Fruit fly (Drosophila melanogaster): ENCODE measurements around the gene RpS27A.

The RpS27A gene

DNA sequence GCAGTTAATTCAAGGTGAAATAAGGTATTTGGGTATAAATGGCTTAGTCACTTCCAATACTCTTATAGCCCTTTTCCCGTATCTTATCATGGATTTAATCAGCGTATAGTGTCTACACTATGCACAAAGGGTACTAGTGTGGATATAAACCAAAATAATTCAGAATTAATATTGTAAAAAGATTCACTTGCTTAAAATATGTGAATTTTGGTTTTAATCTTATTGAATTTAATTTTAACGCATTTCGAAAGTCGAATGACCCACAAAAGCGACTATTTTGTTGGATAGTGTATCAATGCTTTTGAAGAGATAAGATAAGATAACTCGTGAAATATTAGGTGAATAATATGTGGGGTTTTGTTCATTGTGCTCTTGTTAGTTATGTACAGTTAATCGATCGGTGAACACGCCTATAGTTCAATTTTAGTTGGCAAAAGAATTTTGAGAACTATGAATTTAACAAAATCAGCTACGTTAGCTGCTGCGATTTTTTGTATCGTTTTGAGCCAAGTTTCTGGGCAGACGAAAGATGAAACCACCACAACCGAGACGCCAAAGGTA lies 26.2 kb upstream of the RpS27A start, which contains the start of gene CG5096 (continued):
- peak; percentile 47 for TF ChIP-seq CG2202 (tag; optimal IDR thresholded peaks at IDR 0.05)
- TF ChIP-seq Blimp-1 (GFP tag; optimal IDR thresholded peaks at IDR 0.05), result peak; percentile 85
- TF ChIP-seq Awh (GFP tag; IDR thresholded peaks at IDR 0.05), result peak; percentile 89
- TF ChIP-seq CG10565 (GFP tag; optimal IDR thresholded peaks at IDR 0.05), result no peak
- TF ChIP-seq CG33213 (GFP tag; optimal IDR thresholded peaks at IDR 0.05), result peak; percentile 45
- peak; percentile 70 for TF ChIP-seq CG13775 (GFP tag; optimal IDR thresholded peaks at IDR 0.05)
- TF ChIP-seq CG14667 (GFP tag; IDR thresholded peaks at IDR 0.05), result no peak; the same call in 1 of the 2 replicates
- no peak for TF ChIP-seq pros (GFP tag; optimal IDR thresholded peaks at IDR 0.05)
- TF ChIP-seq TFAM (GFP tag; optimal IDR thresholded peaks at IDR 0.05), result no peak
- peak; percentile 67 for TF ChIP-seq CG14710 (tag; optimal IDR thresholded peaks at IDR 0.05)
- TF ChIP-seq nau (GFP tag; optimal IDR thresholded peaks at IDR 0.05), result peak; percentile 84
- peak; percentile 76; the same call in 1 of the 2 replicates for TF ChIP-seq cas (GFP tag; IDR thresholded peaks at IDR 0.05)
- TF ChIP-seq CG17612 (GFP tag; IDR thresholded peaks at IDR 0.05), result peak; percentile 74
- TF ChIP-seq ems (GFP tag; optimal IDR thresholded peaks at IDR 0.05), result peak; percentile 81
- no peak for TF ChIP-seq amos (GFP tag; IDR thresholded peaks at IDR 0.05; ENCODE audit: partially characterized antibody)
- peak; percentile 82 for TF ChIP-seq CG6683 (GFP tag; optimal IDR thresholded peaks at IDR 0.05)
- peak; percentile 97 for TF ChIP-seq CG2678 (tag; optimal IDR thresholded peaks at IDR 0.05)
- TF ChIP-seq CG6272 (GFP tag; IDR thresholded peaks at IDR 0.05), result peak; percentile 81
- peak; percentile 84 for TF ChIP-seq CG1233 (GFP tag; optimal IDR thresholded peaks at IDR 0.05)
- TF ChIP-seq CG7372 (GFP tag; IDR thresholded peaks at IDR 0.05), result peak; percentile 81
- TF ChIP-seq Gug (GFP tag; IDR thresholded peaks at IDR 0.05), result no peak
- TF ChIP-seq klu (GFP tag; IDR thresholded peaks at IDR 0.05), result peak; percentile 71
- peak; percentile 82 for TF ChIP-seq esg (GFP tag; conservative IDR thresholded peaks at IDR 0.05)
- peak; percentile 84 for TF ChIP-seq ap (GFP tag; IDR thresholded peaks at IDR 0.05)
- TF ChIP-seq CG9876 (GFP tag; optimal IDR thresholded peaks at IDR 0.05), result no peak
- TF ChIP-seq nerfin-2 (GFP tag; IDR thresholded peaks at IDR 0.05; ENCODE audit: partially characterized antibody), result no peak
- TF ChIP-seq crp (GFP tag; optimal IDR thresholded peaks at IDR 0.05), result peak in 1 of 2 experiments; percentile 37
- peak in 1 of 3 experiments; percentile 58 for TF ChIP-seq lola (GFP tag; optimal IDR thresholded peaks at IDR 0.05)
- peak; percentile 14 for TF ChIP-seq CG16815 (GFP tag; optimal IDR thresholded peaks at IDR 0.05)
- peak; percentile 94 for TF ChIP-seq tap (tag; optimal IDR thresholded peaks at IDR 0.05)
- TF ChIP-seq slbo (GFP tag; IDR thresholded peaks at IDR 0.05), result peak; percentile 91
- TF ChIP-seq B-H1 (GFP tag; IDR thresholded peaks at IDR 0.05), result peak; percentile 85
- peak; percentile 88 for TF ChIP-seq CG17829 (tag; optimal IDR thresholded peaks at IDR 0.05)
- peak in 1 of 2 experiments; percentile 12 for TF ChIP-seq insv (GFP tag; optimal IDR thresholded peaks at IDR 0.05)
- peak; percentile 89 for TF ChIP-seq CG32532 (GFP tag; IDR thresholded peaks at IDR 0.05)
- peak; percentile 86 for TF ChIP-seq rib (GFP tag; IDR thresholded peaks at IDR 0.05)
- TF ChIP-seq CG12769 (tag; optimal IDR thresholded peaks at IDR 0.05), result peak; percentile 95
- TF ChIP-seq al (GFP tag; IDR thresholded peaks at IDR 0.05), result peak; percentile 78
- peak; percentile 94 for TF ChIP-seq CG17359 (tag; optimal IDR thresholded peaks at IDR 0.05)
- peak; percentile 76 for TF ChIP-seq CG12942 (GFP tag; optimal IDR thresholded peaks at IDR 0.05)
- TF ChIP-seq CG14014 (GFP tag; IDR thresholded peaks at IDR 0.05), result peak; percentile 92
- TF ChIP-seq CG3281 (GFP tag; optimal IDR thresholded peaks at IDR 0.05), result peak; percentile 92
- no peak for TF ChIP-seq kni (GFP tag; optimal IDR thresholded peaks at IDR 0.05)
- TF ChIP-seq CG1024 (GFP tag; IDR thresholded peaks at IDR 0.05), result peak; percentile 70
- peak; percentile 84 for TF ChIP-seq CG1603 (tag; optimal IDR thresholded peaks at IDR 0.05)
- peak in 1 of 2 experiments; percentile 87 for TF ChIP-seq Eip74EF (GFP tag; optimal IDR thresholded peaks at IDR 0.05)
- peak; percentile 87 for TF ChIP-seq CG31441 (GFP tag; IDR thresholded peaks at IDR 0.05)
- TF ChIP-seq Dad (GFP tag; optimal IDR thresholded peaks at IDR 0.05), result peak; percentile 51
- no peak for TF ChIP-seq p53 (GFP tag; optimal IDR thresholded peaks at IDR 0.05)
